Worm (Caenorhabditis elegans): ENCODE measurements around the gene srw-35.

The srw-35 gene

DNA sequence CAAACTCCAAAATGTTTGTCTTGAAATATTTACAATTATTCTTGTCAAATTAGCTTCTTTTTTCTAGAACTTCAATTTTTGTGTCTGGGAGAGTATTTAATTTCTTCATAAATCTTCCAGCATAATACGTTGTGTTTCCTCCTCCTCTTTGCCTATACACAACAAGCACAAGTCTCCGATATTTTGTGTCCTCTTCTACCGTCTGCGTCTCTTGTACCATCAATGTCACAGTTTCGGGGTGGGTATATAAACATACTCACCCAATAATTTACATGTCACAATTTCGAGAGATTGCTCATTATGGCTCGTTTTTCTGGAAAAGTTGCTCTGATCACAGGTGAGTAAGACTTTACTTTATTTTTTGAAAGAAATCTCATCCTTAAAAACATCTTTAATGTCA lies 34.8 kb upstream of the srw-35 start, which contains the start of gene F26D2.15:
TSS of gene F26D2.15 (plus strand) at position 301 of the 400 bp plus-strand sequence.
- TF ChIP-seq unc-130 (GFP tag; optimal IDR thresholded peaks at IDR 0.05) (no peak), tbx-9 (tag; optimal IDR thresholded peaks at IDR 0.05; ENCODE audit: borderline replicate concordance) (no peak), lin-35 (GFP tag; optimal IDR thresholded peaks at IDR 0.05) (no peak), snpc-3.4 (tag; optimal IDR thresholded peaks at IDR 0.05) (no peak), ceh-58 (GFP tag; IDR thresholded peaks at IDR 0.05) (no peak), pbrm-1 (GFP tag; IDR thresholded peaks at IDR 0.05) (no peak), ets-4 (GFP tag; optimal IDR thresholded peaks at IDR 0.05) (no peak), F49E8.2 (tag; optimal IDR thresholded peaks at IDR 0.05; ENCODE audit: insufficient read depth) (no peak)

DNA sequence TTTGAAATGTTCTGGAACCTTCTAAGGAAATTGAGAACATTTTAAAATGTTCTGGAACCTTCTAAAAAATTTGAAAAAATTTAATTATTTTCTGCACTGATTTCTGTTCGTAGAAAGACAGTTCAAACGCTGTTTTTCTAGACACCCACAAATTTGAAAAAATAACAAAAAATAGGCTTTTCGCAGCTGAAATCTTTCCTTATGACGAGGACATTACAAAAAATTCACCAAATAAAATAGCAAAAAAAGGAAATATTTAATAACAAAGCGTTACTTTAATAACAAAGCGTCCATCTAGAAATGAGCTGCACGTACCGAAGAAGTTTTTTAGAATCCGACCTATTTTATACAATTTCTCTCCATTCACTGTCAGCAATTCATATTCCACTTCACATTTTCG lies 28.7 kb upstream of the srw-35 start, which contains the start of gene srh-141:
TSS of gene srh-141 (plus strand) at position 301 of the 400 bp plus-strand sequence.
- TF ChIP-seq madf-10 (tag; optimal IDR thresholded peaks at IDR 0.05) (no peak), attf-6 (GFP tag; IDR thresholded peaks at IDR 0.05) (no peak), K11D2.4 (GFP tag; IDR thresholded peaks at IDR 0.05) (no peak), D2030.7 (GFP tag; IDR thresholded peaks at IDR 0.05) (no peak), dox-1 (GFP tag; IDR thresholded peaks at IDR 0.05) (no peak)

DNA sequence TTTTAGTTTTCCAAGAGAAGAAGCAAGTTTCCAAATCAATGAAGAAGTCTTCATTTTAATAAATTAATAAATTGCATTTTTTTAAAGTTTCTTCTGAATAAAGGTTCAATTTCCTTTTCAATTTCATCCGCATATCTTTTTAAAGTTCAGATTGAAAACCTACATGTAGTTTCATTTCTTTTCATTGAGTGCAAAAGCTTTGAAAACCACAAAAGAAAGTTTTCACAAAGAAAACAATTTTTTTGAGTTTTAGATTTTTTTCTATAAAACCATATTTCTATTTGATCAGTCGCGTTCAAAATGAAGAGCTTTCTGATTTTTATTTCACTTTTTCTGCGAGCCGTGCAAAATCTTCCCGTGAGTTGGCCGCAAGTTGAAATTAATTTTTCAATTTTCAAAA lies 26.6 kb upstream of the srw-35 start, which contains the start of gene T08G3.6:
TSS of gene T08G3.6 (plus strand) at position 301 of the 400 bp plus-strand sequence.
- TF ChIP-seq F37B4.10 (GFP tag; IDR thresholded peaks at IDR 0.05) (no peak), xnd-1 (tag; optimal IDR thresholded peaks at IDR 0.05) (no peak), nfyb-1 (GFP tag; IDR thresholded peaks at IDR 0.05) (no peak), repo-1 (tag; optimal IDR thresholded peaks at IDR 0.05) (no peak), madf-3 (GFP tag; IDR thresholded peaks at IDR 0.05) (no peak), B0035.1 (tag; optimal IDR thresholded peaks at IDR 0.05) (no peak), snpc-1.3 (tag; optimal IDR thresholded peaks at IDR 0.05; ENCODE audit: insufficient read depth) (no peak), Y56A3A.18 (GFP tag; IDR thresholded peaks at IDR 0.05) (no peak), F33H1.4 (GFP tag; IDR thresholded peaks at IDR 0.05) (no peak), lir-1 (GFP tag; conservative IDR thresholded peaks at IDR 0.05) (no peak), T07F8.4 (tag; optimal IDR thresholded peaks at IDR 0.05) (no peak), rpc-1 (optimal IDR thresholded peaks at IDR 0.05) (no peak), rpc-1 (tag; optimal IDR thresholded peaks at IDR 0.05) (no peak), akir-1 (GFP tag; optimal IDR thresholded peaks at IDR 0.05) (no peak), dpff-1 (tag; optimal IDR thresholded peaks at IDR 0.05) (no peak), dox-1 (GFP tag; IDR thresholded peaks at IDR 0.05) (no peak), ccch-3 (GFP tag; optimal IDR thresholded peaks at IDR 0.05) (no peak), chd-7 (tag; optimal IDR thresholded peaks at IDR 0.05) (no peak), ceh-40 (GFP tag; IDR thresholded peaks at IDR 0.05) (no peak)

DNA sequence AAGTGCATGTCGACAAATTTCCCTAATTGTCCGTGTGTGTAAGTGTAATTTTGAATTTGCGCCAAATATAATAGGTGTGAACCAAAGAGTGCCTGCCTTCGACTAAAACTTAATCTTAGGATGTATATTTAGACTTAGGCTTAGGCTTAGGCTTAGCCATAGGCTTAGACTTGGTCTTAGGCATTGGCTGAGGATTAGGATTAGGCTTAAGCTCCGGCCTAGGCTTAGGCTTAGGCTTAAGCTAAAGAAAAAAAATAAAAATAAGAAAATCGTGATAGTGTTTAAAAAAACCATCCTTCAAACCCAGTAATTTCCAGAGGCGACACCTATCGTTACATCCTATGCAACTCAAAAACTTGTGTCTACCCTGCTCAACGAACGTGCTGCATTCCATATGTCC lies 26.1 kb upstream of the srw-35 start:
- TF ChIP-seq cebp-2 (GFP tag; IDR thresholded peaks at IDR 0.05): no peak

DNA sequence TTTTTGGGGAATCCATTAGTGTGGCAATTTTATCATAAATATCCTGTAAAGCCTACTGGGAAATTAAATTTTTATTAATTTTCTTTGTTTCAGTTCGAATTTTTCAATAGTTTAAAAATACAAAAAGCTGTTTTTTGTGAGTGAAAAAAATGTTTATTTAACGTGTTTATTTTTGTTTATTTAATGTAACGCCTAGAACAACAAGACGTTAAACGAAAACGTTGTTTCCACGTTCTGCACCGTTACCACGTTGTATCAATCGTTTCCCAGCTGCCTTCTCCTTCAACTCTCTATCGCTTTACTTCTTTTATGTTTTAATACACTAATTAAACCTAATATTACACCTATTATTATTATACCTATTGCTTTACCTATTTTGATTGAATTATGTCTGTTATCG lies 24.6 kb upstream of the srw-35 start, which contains the start of gene T08G3.13:
TSS of gene T08G3.13 (plus strand) at position 301 of the 400 bp plus-strand sequence.
- TF ChIP-seq hmg-20 (GFP tag; IDR thresholded peaks at IDR 0.05) (no peak), ztf-18 (tag; optimal IDR thresholded peaks at IDR 0.05) (no peak)

Measured in whole organism, young adult.